Worm (Caenorhabditis elegans) whole organism, L1 larva: Measurements from ENCODE around the gene C54E4.12.

Experiments
- aha-1 ChIP-seq: fragments of 150-350 bp; optimal IDR thresholded peaks from 2 replicates; lab custom pipeline; 2014; ENCODE audit warnings: missing biosample characterization, missing genetic modification characterization
- lin-13 ChIP-seq: fragments of 150-350 bp; optimal IDR thresholded peaks from 2 replicates; lab custom pipeline; 2014; ENCODE audit warnings: missing biosample characterization, missing genetic modification reagents, missing genetic modification characterization
- lin-35 ChIP-seq, 2 experiments: fragments of 150-350 bp; optimal IDR thresholded peaks; 2 replicates each; lab custom pipeline; 2014; ENCODE audit warnings: missing biosample characterization in 2 of 2, missing genetic modification characterization in 2 of 2, missing genetic modification reagents in 2 of 2
- lsy-2 ChIP-seq, 2 experiments: fragments of 150-350 bp; optimal IDR thresholded peaks; 2 replicates each; lab custom pipeline; 2014; ENCODE audit warnings: missing biosample characterization in 2 of 2, missing genetic modification characterization in 2 of 2
- nhr-12 ChIP-seq: sonication (generic microtip); optimal IDR thresholded peaks from 2 replicates; lab custom pipeline; 2017; ENCODE audit warnings: missing biosample characterization, missing genetic modification characterization
- nhr-47 ChIP-seq: sonication (generic microtip); optimal IDR thresholded peaks from 2 replicates; lab custom pipeline; 2016; ENCODE audit warnings: mild to moderate bottlenecking, missing genetic modification characterization, moderate library complexity, missing compliant biosample characterization
- nhr-76 ChIP-seq: sonication (generic microtip); optimal IDR thresholded peaks from 2 replicates; lab custom pipeline; 2017; ENCODE audit warnings: missing biosample characterization, missing genetic modification characterization
- pag-3 ChIP-seq: sonication (generic microtip); optimal IDR thresholded peaks from 2 replicates; lab custom pipeline; 2017; ENCODE audit warnings: missing genetic modification characterization, mild to moderate bottlenecking, missing compliant biosample characterization, antibody characterized with exemption, borderline replicate concordance; ENCODE audit not compliant: insufficient read depth
- pqm-1 ChIP-seq: sonication (generic microtip); optimal IDR thresholded peaks from 3 replicates; lab custom pipeline; 2017; ENCODE audit warnings: missing biosample characterization, missing genetic modification characterization
- sox-4 ChIP-seq: sonication (generic microtip); optimal IDR thresholded peaks from 2 replicates; lab custom pipeline; 2016; ENCODE audit warnings: missing genetic modification characterization, missing compliant biosample characterization

DNA sequence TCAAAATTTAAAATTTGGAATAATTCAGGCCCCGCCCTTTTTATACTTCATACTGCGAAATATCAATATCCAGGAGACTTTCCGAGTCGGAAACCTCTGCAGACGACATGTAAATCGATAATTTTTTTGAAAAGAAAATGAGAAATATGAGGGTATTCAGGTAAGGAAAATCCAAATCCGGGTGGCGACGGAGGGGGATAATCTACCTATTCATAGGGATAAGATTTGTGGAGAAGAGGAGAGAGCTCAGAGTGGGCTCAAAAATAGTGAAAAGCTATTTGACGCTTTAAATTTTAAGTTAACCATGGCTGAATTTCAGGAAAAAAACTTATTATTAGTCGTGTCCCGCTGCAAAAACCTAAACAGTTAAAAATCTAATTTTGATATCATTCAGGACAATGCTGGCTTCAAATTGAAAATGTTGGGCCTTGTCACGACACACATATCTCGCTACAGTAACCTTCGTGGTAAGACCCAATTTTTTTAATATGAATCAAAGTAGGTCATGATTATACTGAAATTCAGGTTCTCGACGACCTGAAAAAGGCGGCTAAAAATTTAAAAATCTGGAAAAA, 29.1 kb downstream of the C54E4.12 start, which contains the start of gene che-6:
- TF ChIP-seq lsy-2 (tag; optimal IDR thresholded peaks at IDR 0.05; lab: Kevin White, UChicago) (no peak), nhr-76 (tag; lab: Kevin White, UChicago) (no peak), aha-1 (tag; lab: Kevin White, UChicago) (no peak), nhr-12 (tag; lab: Kevin White, UChicago) (no peak), nhr-47 (tag; lab: Kevin White, UChicago) (no peak), lin-13 (GFP tag; lab: Kevin White, UChicago) (no peak), pqm-1 (tag; lab: Kevin White, UChicago) (no peak), sox-4 (no peak), pag-3 (tag; lab: Kevin White, UChicago) (no peak), lin-35 (GFP tag; optimal IDR thresholded peaks at IDR 0.05; lab: Kevin White, UChicago) (no peak)
